Worm (Caenorhabditis elegans) whole organism, L3 larva: ENCODE measurements around the gene luc-7L3.

ENCODE experiments used
- nfya-1 ChIP-seq: sonication (generic microtip); optimal IDR thresholded peaks from 2 replicates; lab custom pipeline; 2017; ENCODE audit warnings: missing genetic modification characterization, mild to moderate bottlenecking, missing compliant biosample characterization, antibody characterized with exemption, moderate library complexity; ENCODE audit not compliant: insufficient read depth
- nhr-237 ChIP-seq: fragments of 150-350 bp; optimal IDR thresholded peaks from 2 replicates; lab custom pipeline; 2014; ENCODE audit warnings: missing biosample characterization, missing genetic modification characterization
- ztf-11 ChIP-seq: fragments of 150-350 bp; optimal IDR thresholded peaks from 2 replicates; lab custom pipeline; 2014; ENCODE audit warnings: missing biosample characterization, missing genetic modification characterization
- ztf-4 ChIP-seq: fragments of 150-350 bp; optimal IDR thresholded peaks from 2 replicates; lab custom pipeline; 2014; ENCODE audit warnings: missing biosample characterization, missing genetic modification characterization

- TF ChIP-seq ztf-4 (no peak), nhr-237 (tag; lab: Kevin White, UChicago) (no peak), ztf-11 (tag; lab: Kevin White, UChicago) (no peak), nfya-1 (no peak)
These were observed 22.0 kb downstream of the luc-7L3 start for ce11 chrII:75831-76230.
